Fruit fly (Drosophila melanogaster): ENCODE measurements around the gene CG32266.

Gene CG32266

dm6 chr3L:3802677-3803076, 12.1 kb downstream of the CG32266 start:
- TF ChIP-seq cnc (optimal IDR thresholded peaks at IDR 0.05) (no peak), CG33017 (tag; optimal IDR thresholded peaks at IDR 0.05) (peak; percentile 44), CG7101 (tag; optimal IDR thresholded peaks at IDR 0.05) (peak; percentile 26), ovo (GFP tag; optimal IDR thresholded peaks at IDR 0.05) (no peak), toe (GFP tag; optimal IDR thresholded peaks at IDR 0.05) (no peak), cic (GFP tag; optimal IDR thresholded peaks at IDR 0.05) (peak; percentile 38), CG7045 (GFP tag; optimal IDR thresholded peaks at IDR 0.05) (no peak), tj (GFP tag; optimal IDR thresholded peaks at IDR 0.05) (peak; percentile 3), CG14711 (tag; optimal IDR thresholded peaks at IDR 0.05) (no peak), CG1620 (GFP tag; optimal IDR thresholded peaks at IDR 0.05) (no peak), CG5204 (GFP tag; optimal IDR thresholded peaks at IDR 0.05) (peak; percentile 41), Crg-1 (GFP tag; optimal IDR thresholded peaks at IDR 0.05) (no peak), kay (GFP tag; ENCODE audit: borderline replicate concordance) (no peak), bab1 (GFP tag; optimal IDR thresholded peaks at IDR 0.05) (no peak), CG12768 (GFP tag; optimal IDR thresholded peaks at IDR 0.05) (no peak), pad (GFP tag; optimal IDR thresholded peaks at IDR 0.05) (no peak), Mnt (GFP tag; optimal IDR thresholded peaks at IDR 0.05) (no peak), Clk (GFP tag; optimal IDR thresholded peaks at IDR 0.05) (no peak), Hr96 (GFP tag; optimal IDR thresholded peaks at IDR 0.05) (peak; percentile 63), CG11617 (GFP tag; optimal IDR thresholded peaks at IDR 0.05) (peak; percentile 7)

dm6 chr3L:3806330-3806729, 15.7 kb downstream of the CG32266 start, which contains the start of the genes CG32264, ntc and IntS10:
TSS of gene CG32264 (minus strand) at chr3L:3806459.
TSS of gene ntc (minus strand) at chr3L:3806459.
TSS of gene IntS10 (plus strand) at chr3L:3806710.
- peak; percentile 84 for TF ChIP-seq Hr96 (GFP tag; optimal IDR thresholded peaks at IDR 0.05)
- no peak for TF ChIP-seq CG5204 (GFP tag; optimal IDR thresholded peaks at IDR 0.05)
- peak; percentile 73 for TF ChIP-seq pad (GFP tag; optimal IDR thresholded peaks at IDR 0.05)
- TF ChIP-seq Mnt (GFP tag; optimal IDR thresholded peaks at IDR 0.05) = peak; percentile 80
- TF ChIP-seq tj (GFP tag; optimal IDR thresholded peaks at IDR 0.05) = peak; percentile 44
- TF ChIP-seq Clk (GFP tag; optimal IDR thresholded peaks at IDR 0.05) = peak; percentile 71
- TF ChIP-seq CG12768 (GFP tag; optimal IDR thresholded peaks at IDR 0.05) = peak; percentile 83
- TF ChIP-seq CG14711 (tag; optimal IDR thresholded peaks at IDR 0.05) = peak; percentile 71
- peak; percentile 71 for TF ChIP-seq bab1 (GFP tag; optimal IDR thresholded peaks at IDR 0.05)
- TF ChIP-seq CG7045 (GFP tag; optimal IDR thresholded peaks at IDR 0.05) = peak; percentile 67
- TF ChIP-seq Crg-1 (GFP tag; optimal IDR thresholded peaks at IDR 0.05) = peak; percentile 87
- peak; percentile 92 for TF ChIP-seq toe (GFP tag; optimal IDR thresholded peaks at IDR 0.05)
- peak; percentile 91 for TF ChIP-seq CG1620 (GFP tag; optimal IDR thresholded peaks at IDR 0.05)
- TF ChIP-seq CG11617 (GFP tag; optimal IDR thresholded peaks at IDR 0.05) = peak; percentile 80
- peak; percentile 12 for TF ChIP-seq ovo (GFP tag; optimal IDR thresholded peaks at IDR 0.05)
- TF ChIP-seq kay (GFP tag; ENCODE audit: borderline replicate concordance) = no peak
- peak; percentile 44 for TF ChIP-seq cic (GFP tag; optimal IDR thresholded peaks at IDR 0.05)
- TF ChIP-seq CG7101 (tag; optimal IDR thresholded peaks at IDR 0.05) = peak; percentile 81
- peak; percentile 60 for TF ChIP-seq CG33017 (tag; optimal IDR thresholded peaks at IDR 0.05)
- TF ChIP-seq cnc (optimal IDR thresholded peaks at IDR 0.05) = no peak

DNA sequence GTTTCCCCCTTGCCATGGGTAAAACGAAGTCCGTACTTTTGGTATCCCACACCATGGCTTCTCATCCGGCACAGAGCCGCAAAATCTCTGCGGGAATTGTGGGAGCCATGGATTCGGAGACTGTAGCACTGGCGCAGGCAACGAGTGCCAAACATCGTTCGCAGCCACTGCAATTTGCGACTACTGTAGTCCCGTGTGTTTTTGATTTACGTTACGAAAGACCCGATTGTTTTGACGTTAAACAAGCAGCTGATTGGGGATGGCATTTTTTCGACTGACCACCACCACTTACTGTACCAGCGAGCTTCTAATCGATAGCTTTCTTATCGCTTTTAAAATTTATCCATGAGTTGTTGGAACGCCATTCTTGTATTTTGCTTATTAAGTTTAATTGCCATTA, 19.3 kb downstream of the CG32266 start, which contains the start of gene CG32262:
Gene CG32262, minus strand, starts transcription at position 254 of the 400 bp plus-strand sequence.
- TF ChIP-seq bab1 (GFP tag; optimal IDR thresholded peaks at IDR 0.05) = peak; percentile 29
- no peak for TF ChIP-seq cnc (optimal IDR thresholded peaks at IDR 0.05)
- no peak for TF ChIP-seq CG14711 (tag; optimal IDR thresholded peaks at IDR 0.05)
- peak; percentile 28 for TF ChIP-seq Mnt (GFP tag; optimal IDR thresholded peaks at IDR 0.05)
- TF ChIP-seq CG7101 (tag; optimal IDR thresholded peaks at IDR 0.05) = no peak

- TF ChIP-seq CG11617 (GFP tag; optimal IDR thresholded peaks at IDR 0.05) (no peak), CG14711 (tag; optimal IDR thresholded peaks at IDR 0.05) (peak; percentile 7), Hr96 (GFP tag; optimal IDR thresholded peaks at IDR 0.05) (no peak), cnc (optimal IDR thresholded peaks at IDR 0.05) (no peak), CG5204 (GFP tag; optimal IDR thresholded peaks at IDR 0.05) (no peak), CG7045 (GFP tag; optimal IDR thresholded peaks at IDR 0.05) (no peak), Clk (GFP tag; optimal IDR thresholded peaks at IDR 0.05) (no peak), CG7101 (tag; optimal IDR thresholded peaks at IDR 0.05) (peak; percentile 1), kay (GFP tag; ENCODE audit: borderline replicate concordance) (no peak), CG33017 (tag; optimal IDR thresholded peaks at IDR 0.05) (no peak), pad (GFP tag; optimal IDR thresholded peaks at IDR 0.05) (peak; percentile 4), ovo (GFP tag; optimal IDR thresholded peaks at IDR 0.05) (no peak), CG12768 (GFP tag; optimal IDR thresholded peaks at IDR 0.05) (no peak), tj (GFP tag; optimal IDR thresholded peaks at IDR 0.05) (peak; percentile 1), toe (GFP tag; optimal IDR thresholded peaks at IDR 0.05) (no peak), Crg-1 (GFP tag; optimal IDR thresholded peaks at IDR 0.05) (no peak), Mnt (GFP tag; optimal IDR thresholded peaks at IDR 0.05) (peak; percentile 8), bab1 (GFP tag; optimal IDR thresholded peaks at IDR 0.05) (peak; percentile 33), CG1620 (GFP tag; optimal IDR thresholded peaks at IDR 0.05) (no peak), cic (GFP tag; optimal IDR thresholded peaks at IDR 0.05) (no peak)
Observed at dm6 chr3L:3811089-3811488, 20.5 kb downstream of the CG32266 start, which contains the start of the genes CG32263 and PIG-B. TSS of gene CG32263 (minus strand) at chr3L:3811114. TSS of gene PIG-B (plus strand) at chr3L:3811263.

DNA sequence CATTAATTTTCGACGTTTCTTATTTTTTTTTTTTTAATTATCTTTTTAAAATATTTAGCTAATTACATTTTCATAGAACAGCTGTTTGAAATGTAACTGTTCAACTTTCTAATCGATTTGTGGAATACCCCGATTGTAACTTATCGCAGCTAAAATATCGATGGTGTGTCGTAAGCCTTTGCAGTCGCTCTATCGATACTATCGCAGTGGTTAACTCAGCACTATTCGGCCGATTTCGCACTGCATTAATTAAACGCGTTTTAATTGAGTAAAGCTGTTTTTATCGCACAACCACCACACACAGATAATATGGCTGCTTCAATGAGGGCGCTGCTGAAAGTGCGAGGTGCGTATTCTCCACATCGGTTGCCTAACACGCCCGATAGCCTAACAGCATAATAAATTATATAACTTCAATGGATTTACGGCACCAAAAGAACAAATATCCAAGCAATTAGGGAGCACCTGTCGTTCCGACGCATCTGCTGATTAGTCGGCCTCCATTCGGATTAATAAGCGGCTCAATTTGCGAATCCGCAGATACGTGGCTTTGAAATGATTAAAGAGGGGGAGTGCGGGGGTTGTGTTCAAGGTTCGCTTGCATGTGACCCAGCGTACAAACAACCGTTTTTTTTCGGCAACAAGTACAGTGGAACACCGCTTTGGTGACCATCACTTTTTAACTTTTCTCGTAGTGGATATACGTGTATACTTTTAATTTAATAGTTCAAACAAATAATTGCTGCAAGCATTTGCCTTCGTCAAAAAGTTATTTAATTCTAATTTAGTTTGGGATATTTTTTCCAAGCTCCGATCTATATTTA, 23.6 kb downstream of the CG32266 start, which contains the start of gene Scsalpha1:
Gene Scsalpha1, plus strand, starts transcription at position 202 of the 824 bp plus-strand sequence.
- TF ChIP-seq CG7101 (tag; optimal IDR thresholded peaks at IDR 0.05) (peak; percentile 4), CG7045 (GFP tag; optimal IDR thresholded peaks at IDR 0.05) (peak; percentile 8), CG14711 (tag; optimal IDR thresholded peaks at IDR 0.05) (no peak), cnc (optimal IDR thresholded peaks at IDR 0.05) (no peak), bab1 (GFP tag; optimal IDR thresholded peaks at IDR 0.05) (peak; percentile 31), CG11617 (GFP tag; optimal IDR thresholded peaks at IDR 0.05) (peak; percentile 48), kay (GFP tag; ENCODE audit: borderline replicate concordance) (no peak), CG1620 (GFP tag; optimal IDR thresholded peaks at IDR 0.05) (peak; percentile 53), ovo (GFP tag; optimal IDR thresholded peaks at IDR 0.05) (peak; percentile 14), CG5204 (GFP tag; optimal IDR thresholded peaks at IDR 0.05) (no peak), tj (GFP tag; optimal IDR thresholded peaks at IDR 0.05) (peak; percentile 23), Crg-1 (GFP tag; optimal IDR thresholded peaks at IDR 0.05) (peak; percentile 19), Mnt (GFP tag; optimal IDR thresholded peaks at IDR 0.05) (peak; percentile 65), cic (GFP tag; optimal IDR thresholded peaks at IDR 0.05) (peak; percentile 73), CG12768 (GFP tag; optimal IDR thresholded peaks at IDR 0.05) (peak; percentile 76)
